Fruit fly (Drosophila melanogaster) Kc167 (cell line): ENCODE measurements around the gene CG8419.

Source experiments
- Myc ChIP-seq: fragments of >200 bp; optimal IDR thresholded peaks from 2 replicates; lab custom pipeline; 2017; ENCODE audit warnings: missing external identifiers
- Sin3A ChIP-seq: fragments of >200 bp; optimal IDR thresholded peaks from 2 replicates; lab custom pipeline; 2018; ENCODE audit warnings: missing external identifiers
- h ChIP-seq: fragments of >200 bp; optimal IDR thresholded peaks from 3 replicates; lab custom pipeline; 2018; ENCODE audit warnings: missing external identifiers
- insv ChIP-seq: fragments of >200 bp; optimal IDR thresholded peaks from 3 replicates; lab custom pipeline; 2018; ENCODE audit warnings: missing external identifiers
- psq ChIP-seq: fragments of >200 bp; optimal IDR thresholded peaks from 2 replicates; lab custom pipeline; 2017; ENCODE audit warnings: missing external identifiers
- ttk ChIP-seq: sonication (Bioruptor generic); optimal IDR thresholded peaks from 2 replicates; lab custom pipeline; 2017; ENCODE audit warnings: missing external identifiers

Gene CG8419

dm6 chr2L:8205871-8206270 is at the start of gene CG8419:
TSS of gene CG8419 (plus strand) at chr2L:8206171.
- TF ChIP-seq psq, result no peak

DNA sequence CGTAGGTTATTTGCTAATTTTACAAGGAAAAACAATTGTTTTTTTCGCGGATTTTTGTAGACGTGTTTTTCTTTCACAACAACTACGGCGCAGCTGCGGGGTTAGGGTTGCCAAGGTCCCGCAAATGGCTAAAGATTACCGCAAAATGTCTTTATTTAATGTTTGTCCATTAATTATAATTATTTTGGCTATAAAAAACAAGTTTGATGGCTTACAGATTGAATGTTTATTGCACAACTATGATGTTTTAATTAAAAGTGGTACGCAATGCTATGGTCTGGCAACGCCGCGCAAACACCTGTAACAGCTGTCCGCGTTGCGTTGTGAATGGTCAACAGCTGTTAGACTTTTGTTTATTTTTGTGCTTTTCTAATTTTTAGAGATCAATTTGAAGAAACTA is 49.3 kb upstream of the CG8419 start:
- TF ChIP-seq Sin3A (lab: Kevin White, UChicago) (no peak), ttk (lab: Kevin White, UChicago) (no peak), insv (lab: Kevin White, UChicago) (no peak), h (lab: Kevin White, UChicago) (no peak), Myc (lab: Kevin White, UChicago) (no peak), psq (no peak)

DNA sequence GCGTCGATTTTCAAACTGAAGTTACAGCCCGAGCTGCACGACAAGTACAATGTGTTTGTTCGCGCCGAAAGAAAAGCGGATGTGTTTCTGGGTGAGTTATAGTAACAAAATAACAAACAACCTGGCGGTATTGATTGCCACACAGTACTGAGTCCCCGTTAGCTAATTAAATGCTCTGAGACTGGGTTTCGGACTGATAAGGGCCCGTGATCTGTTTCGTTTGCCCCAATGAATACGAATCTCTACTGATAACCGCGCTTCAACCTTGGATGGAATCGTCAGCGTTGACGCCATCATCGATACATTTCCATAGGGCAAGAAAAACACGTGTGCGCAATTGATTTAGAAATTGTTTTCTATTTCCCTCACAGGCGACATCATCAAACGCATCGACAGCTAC is 48.8 kb upstream of the CG8419 start:
- no peak for TF ChIP-seq Sin3A (lab: Kevin White, UChicago)
- TF ChIP-seq Myc (lab: Kevin White, UChicago), result no peak
- TF ChIP-seq ttk (lab: Kevin White, UChicago), result no peak
- TF ChIP-seq insv (lab: Kevin White, UChicago), result no peak
- TF ChIP-seq psq, result no peak
- TF ChIP-seq h (lab: Kevin White, UChicago), result no peak

DNA sequence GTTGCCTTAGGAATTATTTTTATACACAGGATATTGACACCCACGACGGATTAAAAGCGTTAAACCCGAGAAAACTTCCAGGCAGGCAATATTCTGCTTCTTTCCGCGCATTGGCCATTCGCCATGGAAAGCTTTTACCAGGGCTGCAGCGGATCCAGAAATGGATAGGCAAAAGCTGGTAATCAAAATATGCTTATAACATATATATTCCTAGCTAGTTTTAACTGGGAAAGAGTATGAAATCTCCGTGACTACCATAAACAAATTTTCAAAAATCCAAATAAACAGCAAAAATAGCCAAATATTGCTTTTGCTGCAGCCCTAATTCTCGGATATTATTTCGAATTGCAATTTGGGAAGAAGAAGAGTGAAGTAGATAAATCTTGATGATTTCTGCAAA is 46.5 kb upstream of the CG8419 start, which contains the start of the genes PAPLA1 and Rbsn-5:
Gene PAPLA1 (minus strand): TSS at position 141 of the 400 bp plus-strand sequence.
Gene Rbsn-5 (plus strand): TSS at position 335 of the 400 bp plus-strand sequence.
- TF ChIP-seq h (lab: Kevin White, UChicago) (no peak), Sin3A (lab: Kevin White, UChicago) (no peak)

DNA sequence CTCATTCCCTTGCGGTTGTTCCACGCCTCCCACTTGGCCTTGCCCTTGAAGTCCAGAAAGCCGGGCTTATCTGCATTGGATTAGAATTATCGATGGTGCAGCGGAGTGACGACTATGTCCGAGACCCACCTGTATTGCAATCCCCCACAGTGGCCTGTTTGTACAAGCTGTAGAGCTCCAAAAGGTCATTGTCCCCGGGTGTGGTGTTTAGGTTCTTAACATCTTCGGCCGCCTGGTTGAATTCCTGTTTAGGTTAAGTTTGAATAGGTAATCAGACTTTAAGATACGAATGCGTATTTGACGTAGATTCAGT is 44.0 kb upstream of the CG8419 start:
- no peak for TF ChIP-seq Sin3A (lab: Kevin White, UChicago)
- TF ChIP-seq insv (lab: Kevin White, UChicago), result no peak
- no peak for TF ChIP-seq h (lab: Kevin White, UChicago)
- TF ChIP-seq ttk (lab: Kevin White, UChicago), result no peak
- TF ChIP-seq psq, result no peak
- no peak for TF ChIP-seq Myc (lab: Kevin White, UChicago)

DNA sequence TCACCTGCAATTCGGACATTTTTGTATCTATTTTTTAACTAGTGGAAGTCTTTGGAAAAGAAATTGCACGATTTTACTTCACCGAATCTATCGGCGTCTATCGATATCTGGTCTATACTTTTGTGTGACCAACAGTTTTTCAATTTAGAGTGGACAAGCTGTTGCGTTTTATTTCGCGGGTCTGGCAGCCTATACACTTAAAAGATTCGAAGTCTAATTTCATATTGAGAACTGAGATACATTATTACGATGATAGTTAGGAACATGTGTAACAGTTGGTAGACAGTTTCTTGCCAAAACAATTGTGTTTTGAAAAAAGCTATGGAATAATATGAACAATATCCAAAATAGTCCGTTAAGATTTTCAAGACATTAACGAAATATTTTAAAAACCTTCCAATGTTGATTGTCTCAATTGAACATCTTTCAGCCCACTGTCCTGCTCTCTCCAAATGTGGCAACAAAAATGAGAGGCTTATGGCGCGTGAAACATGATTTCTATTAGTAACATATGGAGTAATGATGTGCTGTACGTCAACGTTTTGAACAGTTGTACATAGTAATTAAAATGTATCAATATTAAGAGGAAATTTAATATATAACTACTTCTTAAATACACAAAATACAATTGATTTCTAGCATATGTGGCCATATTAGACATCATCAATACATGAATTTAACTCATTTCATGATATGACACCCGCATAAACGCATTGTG is 43.5 kb upstream of the CG8419 start, which contains the start of gene Acbp1:
Gene Acbp1 (minus strand): TSS at position 146 of the 718 bp plus-strand sequence.
- TF ChIP-seq Myc (lab: Kevin White, UChicago), result no peak
- no peak for TF ChIP-seq Sin3A (lab: Kevin White, UChicago)
- no peak for TF ChIP-seq ttk (lab: Kevin White, UChicago)
- TF ChIP-seq insv (lab: Kevin White, UChicago), result no peak
- TF ChIP-seq h (lab: Kevin White, UChicago), result no peak
- TF ChIP-seq psq, result no peak

DNA sequence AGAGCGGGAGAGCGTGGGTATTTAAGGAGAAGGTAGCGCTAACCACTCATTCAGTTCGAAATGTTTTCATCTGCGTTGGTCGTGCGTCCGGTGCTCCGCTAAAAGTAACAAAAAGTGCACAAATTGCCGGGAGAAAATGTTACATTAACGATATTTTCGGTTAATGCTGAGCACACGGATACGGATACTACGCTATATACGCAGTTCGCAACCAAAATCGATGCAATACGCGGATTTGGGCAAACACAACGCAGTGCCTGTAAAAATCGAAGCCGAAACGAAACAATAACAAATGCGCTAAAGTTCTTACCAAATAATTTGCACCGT is 43.0 kb upstream of the CG8419 start, which contains the start of gene Piezo:
Gene Piezo (plus strand): TSS at position 49 of the 327 bp plus-strand sequence.
- TF ChIP-seq psq (no peak), ttk (lab: Kevin White, UChicago) (no peak), Myc (lab: Kevin White, UChicago) (no peak), insv (lab: Kevin White, UChicago) (no peak), h (lab: Kevin White, UChicago) (no peak), Sin3A (lab: Kevin White, UChicago) (no peak)

DNA sequence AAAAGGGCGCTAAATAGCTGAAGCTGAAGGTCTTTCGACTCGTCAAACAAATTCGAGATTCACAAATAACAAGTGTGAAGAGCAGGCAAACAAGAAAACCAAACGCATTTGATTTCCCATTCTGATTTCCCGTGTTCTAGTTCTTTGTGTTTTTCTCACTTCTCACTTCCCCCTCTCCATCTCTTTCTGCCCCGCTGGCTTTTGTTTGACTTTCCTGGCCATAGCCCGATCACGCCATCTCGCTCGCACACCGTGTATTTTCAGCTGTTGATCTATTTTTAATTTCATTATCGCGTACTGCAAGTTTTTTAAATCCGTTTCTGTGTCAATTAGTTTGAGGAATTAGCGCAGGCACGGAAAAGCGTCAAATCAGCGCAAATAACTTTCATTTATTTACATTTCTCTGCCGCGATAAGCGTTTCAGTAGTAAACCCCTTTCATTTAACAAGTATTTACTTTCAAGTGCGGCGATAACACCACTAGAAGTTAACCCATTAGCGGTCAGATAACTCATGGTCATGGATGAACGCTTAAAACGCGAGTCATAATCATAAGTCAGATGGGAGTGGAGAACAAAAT is 42.3 kb upstream of the CG8419 start:
- TF ChIP-seq psq (no peak), Myc (lab: Kevin White, UChicago) (no peak), insv (lab: Kevin White, UChicago) (no peak), h (lab: Kevin White, UChicago) (no peak)

DNA sequence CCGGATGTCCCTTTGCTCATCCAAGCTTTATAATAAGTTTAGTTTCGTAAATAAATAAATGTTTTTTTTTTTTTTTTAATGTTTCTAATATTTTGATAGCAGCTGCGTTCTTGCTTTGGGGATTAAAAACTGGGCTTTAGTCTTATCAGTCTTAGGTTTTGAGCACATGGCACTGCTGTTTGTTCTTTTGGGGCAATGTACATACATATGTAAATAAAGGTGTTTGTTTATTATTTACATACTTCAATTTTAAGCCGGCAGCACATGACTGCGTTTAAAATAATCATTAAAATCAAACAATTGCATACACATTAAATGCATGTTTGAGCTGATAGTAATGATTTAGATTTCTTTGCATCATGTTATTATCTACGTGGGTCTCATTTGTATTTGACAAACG is 41.8 kb upstream of the CG8419 start:
- TF ChIP-seq Sin3A (lab: Kevin White, UChicago) (no peak), psq (no peak), ttk (lab: Kevin White, UChicago) (no peak), Myc (lab: Kevin White, UChicago) (no peak), h (lab: Kevin White, UChicago) (no peak), insv (lab: Kevin White, UChicago) (no peak)

- TF ChIP-seq ttk (lab: Kevin White, UChicago), result no peak
- TF ChIP-seq Myc (lab: Kevin White, UChicago), result no peak
- TF ChIP-seq Sin3A (lab: Kevin White, UChicago), result no peak
- TF ChIP-seq insv (lab: Kevin White, UChicago), result no peak
- no peak for TF ChIP-seq h (lab: Kevin White, UChicago)
- TF ChIP-seq psq, result no peak
Observed at dm6 chr2L:8165800-8166576, 40.0 kb upstream of the CG8419 start.

dm6 chr2L:8168075-8168474 is 37.9 kb upstream of the CG8419 start:
- no peak for TF ChIP-seq h (lab: Kevin White, UChicago)
- TF ChIP-seq Sin3A (lab: Kevin White, UChicago), result no peak
- no peak for TF ChIP-seq Myc (lab: Kevin White, UChicago)
- no peak for TF ChIP-seq ttk (lab: Kevin White, UChicago)
- no peak for TF ChIP-seq psq
- no peak for TF ChIP-seq insv (lab: Kevin White, UChicago)
